Fruit fly (Drosophila melanogaster) whole organism, prepupa: Measurements from ENCODE around the gene Oatp33Ea.

Experiments
- Blimp-1 ChIP-seq: fragments of 200-800 bp; sonication (Bioruptor generic); optimal IDR thresholded peaks from 3 replicates; lab custom pipeline; 2017; ENCODE audit warnings: missing biosample characterization, missing genetic modification characterization, mild to moderate bottlenecking, moderate library complexity, missing genetic modification reagents
- CG10631 ChIP-seq: fragments of 200-800 bp; sonication (Bioruptor generic); optimal IDR thresholded peaks from 2 replicates; lab custom pipeline; 2016; ENCODE audit warnings: missing biosample characterization, missing genetic modification characterization
- CG11294 ChIP-seq: fragments of 200-800 bp; sonication (Bioruptor generic); IDR thresholded peaks from 2 replicates; pipeline ENCODE4 v1.3.6; 2022; ENCODE audit warnings: missing biosample characterization, missing genetic modification characterization
- CG11762 ChIP-seq: fragments of 200-800 bp; sonication (Bioruptor generic); optimal IDR thresholded peaks from 3 replicates; lab custom pipeline; 2016; ENCODE audit warnings: missing biosample characterization, missing genetic modification characterization; ENCODE audit not compliant: insufficient read depth
- CG15336 ChIP-seq: fragments of 200-800 bp; sonication (Bioruptor generic); IDR thresholded peaks from 2 replicates; pipeline ENCODE4 v1.3.6; 2022; ENCODE audit warnings: missing biosample characterization, missing genetic modification characterization
- CG16779 ChIP-seq: fragments of 200-800 bp; sonication (Bioruptor generic); optimal IDR thresholded peaks from 3 replicates; lab custom pipeline; 2017; ENCODE audit warnings: missing biosample characterization, mild to moderate bottlenecking, missing genetic modification characterization
- CG3032 ChIP-seq: fragments of 200-800 bp; optimal IDR thresholded peaks from 2 replicates; lab custom pipeline; 2019; ENCODE audit warnings: missing biosample characterization, mild to moderate bottlenecking, missing genetic modification characterization, moderate library complexity
- CG34406 ChIP-seq: fragments of 200-800 bp; sonication (Bioruptor generic); optimal IDR thresholded peaks from 3 replicates; lab custom pipeline; 2016; ENCODE audit warnings: missing biosample characterization, missing genetic modification characterization
- CG3919 ChIP-seq: fragments of 200-800 bp; sonication (Bioruptor generic); optimal IDR thresholded peaks from 3 replicates; lab custom pipeline; 2016; ENCODE audit warnings: missing biosample characterization, missing genetic modification characterization
- CG4318 ChIP-seq: fragments of 200-800 bp; sonication (Bioruptor generic); optimal IDR thresholded peaks from 3 replicates; lab custom pipeline; 2017; ENCODE audit warnings: missing biosample characterization, mild to moderate bottlenecking, missing genetic modification characterization
- CG6792 ChIP-seq: fragments of 200-800 bp; sonication (Bioruptor generic); optimal IDR thresholded peaks from 3 replicates; lab custom pipeline; 2016; ENCODE audit warnings: missing biosample characterization, missing genetic modification characterization
- CG6808 ChIP-seq: fragments of 200-800 bp; sonication (Bioruptor generic); optimal IDR thresholded peaks from 3 replicates; lab custom pipeline; 2017; ENCODE audit warnings: missing biosample characterization, missing genetic modification characterization, mild to moderate bottlenecking, moderate library complexity, missing genetic modification reagents
- CG6854 ChIP-seq: fragments of 200-800 bp; sonication (Bioruptor generic); optimal IDR thresholded peaks from 2 replicates; lab custom pipeline; 2017; ENCODE audit warnings: missing biosample characterization, mild to moderate bottlenecking, missing genetic modification characterization
- CG7368 ChIP-seq: fragments of 200-800 bp; sonication (Bioruptor generic); optimal IDR thresholded peaks from 3 replicates; lab custom pipeline; 2016; ENCODE audit warnings: missing biosample characterization, missing genetic modification characterization
- CG8119 ChIP-seq: fragments of 200-800 bp; sonication (Bioruptor generic); IDR thresholded peaks from 3 replicates; pipeline ENCODE4 v1.3.6; 2022; ENCODE audit warnings: missing biosample characterization, missing genetic modification characterization
- CG8319 ChIP-seq: fragments of 200-800 bp; sonication (Bioruptor generic); optimal IDR thresholded peaks from 3 replicates; lab custom pipeline; 2016; ENCODE audit warnings: missing biosample characterization, missing genetic modification characterization
- CG8632 ChIP-seq: fragments of 200-800 bp; sonication (Bioruptor generic); optimal IDR thresholded peaks from 3 replicates; lab custom pipeline; 2016; ENCODE audit warnings: missing biosample characterization, missing genetic modification characterization
- CG9139 ChIP-seq: fragments of 200-800 bp; sonication (Bioruptor generic); optimal IDR thresholded peaks from 3 replicates; lab custom pipeline; 2017; ENCODE audit warnings: missing biosample characterization, mild to moderate bottlenecking, missing genetic modification characterization
- Eip78C ChIP-seq: fragments of 200-800 bp; sonication (Bioruptor generic); peaks from one replicate; lab custom pipeline; 2016; ENCODE audit warnings: missing biosample characterization, missing genetic modification characterization
- Ets21C ChIP-seq: fragments of 200-800 bp; sonication (Bioruptor generic); optimal IDR thresholded peaks from 3 replicates; lab custom pipeline; 2016; ENCODE audit warnings: missing biosample characterization, missing genetic modification characterization
- Gug ChIP-seq: fragments of 200-800 bp; sonication (Bioruptor generic); IDR thresholded peaks from 2 replicates; pipeline ENCODE4 v1.3.6; 2022; ENCODE audit warnings: missing biosample characterization, missing genetic modification characterization
- Hr4 ChIP-seq: fragments of 200-800 bp; sonication (Bioruptor generic); optimal IDR thresholded peaks from 3 replicates; lab custom pipeline; 2016; ENCODE audit warnings: missing biosample characterization, missing genetic modification characterization
- Met ChIP-seq: fragments of 200-800 bp; sonication (Bioruptor generic); optimal IDR thresholded peaks from 3 replicates; lab custom pipeline; 2016; ENCODE audit warnings: missing biosample characterization, missing genetic modification characterization
- Smox ChIP-seq: fragments of 200-800 bp; sonication (Bioruptor generic); optimal IDR thresholded peaks from 3 replicates; lab custom pipeline; 2016; ENCODE audit warnings: missing biosample characterization, missing genetic modification characterization
- Sox102F ChIP-seq: fragments of 200-800 bp; sonication (Bioruptor generic); optimal IDR thresholded peaks from 2 replicates; lab custom pipeline; 2016; ENCODE audit warnings: missing biosample characterization, mild to moderate bottlenecking, missing genetic modification characterization
- Sox15 ChIP-seq: fragments of 200-800 bp; sonication (Bioruptor generic); optimal IDR thresholded peaks from 3 replicates; lab custom pipeline; 2016; ENCODE audit warnings: missing biosample characterization, missing genetic modification characterization
- achi ChIP-seq: fragments of 200-800 bp; sonication (Bioruptor generic); optimal IDR thresholded peaks from 3 replicates; lab custom pipeline; 2016; ENCODE audit warnings: missing biosample characterization, missing genetic modification characterization
- acj6 ChIP-seq: fragments of 200-800 bp; sonication (Bioruptor generic); optimal IDR thresholded peaks from 3 replicates; lab custom pipeline; 2016; ENCODE audit warnings: missing biosample characterization, missing genetic modification characterization
- cyc ChIP-seq: fragments of 200-800 bp; sonication (Bioruptor generic); optimal IDR thresholded peaks from 3 replicates; lab custom pipeline; 2016; ENCODE audit warnings: missing biosample characterization, missing genetic modification characterization
- eg ChIP-seq: fragments of 200-800 bp; sonication (Bioruptor generic); IDR thresholded peaks from 3 replicates; pipeline ENCODE4 v1.3.6; 2022; ENCODE audit warnings: missing biosample characterization, missing genetic modification characterization
- esn ChIP-seq: fragments of 200-800 bp; sonication (Bioruptor generic); optimal IDR thresholded peaks from 2 replicates; lab custom pipeline; 2016; ENCODE audit warnings: missing biosample characterization, mild to moderate bottlenecking, missing genetic modification characterization, moderate library complexity
- fkh ChIP-seq: fragments of 200-800 bp; sonication (Bioruptor generic); optimal IDR thresholded peaks from 3 replicates; lab custom pipeline; 2017; ENCODE audit warnings: missing biosample characterization, mild to moderate bottlenecking, missing genetic modification characterization, moderate library complexity
- net ChIP-seq: fragments of 200-800 bp; sonication (Bioruptor generic); optimal IDR thresholded peaks from 3 replicates; lab custom pipeline; 2016; ENCODE audit warnings: missing biosample characterization, missing genetic modification characterization
- pdm3 ChIP-seq: fragments of 200-800 bp; sonication (Bioruptor generic); optimal IDR thresholded peaks from 3 replicates; lab custom pipeline; 2016; ENCODE audit warnings: missing biosample characterization, missing genetic modification characterization
- spab ChIP-seq: fragments of 200-800 bp; sonication (Bioruptor generic); optimal IDR thresholded peaks from 2 replicates; lab custom pipeline; 2017; ENCODE audit warnings: missing biosample characterization, mild to moderate bottlenecking, missing genetic modification characterization, missing genetic modification reagents
- ss ChIP-seq, 2 experiments: fragments of 200-800 bp; sonication (Bioruptor generic); optimal IDR thresholded peaks; 2 replicates in 1 of 2; 3 replicates in 1 of 2; lab custom pipeline; 2017 to 2018; ENCODE audit warnings: mild to moderate bottlenecking in 2 of 2, missing biosample characterization in 2 of 2, missing genetic modification characterization in 2 of 2, moderate library complexity in 1 of 2
- svp ChIP-seq: fragments of 200-800 bp; sonication (Bioruptor generic); peaks from one replicate; lab custom pipeline; 2016; ENCODE audit warnings: missing biosample characterization, missing genetic modification characterization
- topi ChIP-seq: fragments of 200-800 bp; sonication (Bioruptor generic); optimal IDR thresholded peaks from 3 replicates; lab custom pipeline; 2016; ENCODE audit warnings: missing biosample characterization, missing genetic modification characterization

The Oatp33Ea gene

DNA sequence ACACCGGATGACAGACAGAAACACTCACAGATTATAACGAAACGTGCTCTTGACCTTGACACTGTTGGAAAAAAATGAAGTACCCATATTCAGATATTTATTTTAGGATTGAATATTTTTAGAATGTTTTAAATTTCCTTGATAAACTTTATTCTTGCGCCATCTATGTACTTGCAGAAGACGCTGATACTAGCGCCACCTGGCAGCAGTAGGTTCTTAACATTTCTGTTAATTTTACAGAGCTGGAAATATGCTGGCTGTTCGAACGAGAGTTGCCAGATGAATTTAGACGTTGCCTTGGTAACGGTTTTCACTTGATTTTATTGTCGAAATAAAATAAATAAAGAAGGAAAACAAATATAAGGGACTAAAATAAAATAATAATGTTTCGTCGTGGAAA is 21.2 kb downstream of the Oatp33Ea start, which contains the start of gene Fam92 (continued):
- TF ChIP-seq CG6854 (no peak), topi (GFP tag; lab: Kevin White, UChicago) (peak; percentile 48), CG9139 (no peak), CG11294 (no peak)

DNA sequence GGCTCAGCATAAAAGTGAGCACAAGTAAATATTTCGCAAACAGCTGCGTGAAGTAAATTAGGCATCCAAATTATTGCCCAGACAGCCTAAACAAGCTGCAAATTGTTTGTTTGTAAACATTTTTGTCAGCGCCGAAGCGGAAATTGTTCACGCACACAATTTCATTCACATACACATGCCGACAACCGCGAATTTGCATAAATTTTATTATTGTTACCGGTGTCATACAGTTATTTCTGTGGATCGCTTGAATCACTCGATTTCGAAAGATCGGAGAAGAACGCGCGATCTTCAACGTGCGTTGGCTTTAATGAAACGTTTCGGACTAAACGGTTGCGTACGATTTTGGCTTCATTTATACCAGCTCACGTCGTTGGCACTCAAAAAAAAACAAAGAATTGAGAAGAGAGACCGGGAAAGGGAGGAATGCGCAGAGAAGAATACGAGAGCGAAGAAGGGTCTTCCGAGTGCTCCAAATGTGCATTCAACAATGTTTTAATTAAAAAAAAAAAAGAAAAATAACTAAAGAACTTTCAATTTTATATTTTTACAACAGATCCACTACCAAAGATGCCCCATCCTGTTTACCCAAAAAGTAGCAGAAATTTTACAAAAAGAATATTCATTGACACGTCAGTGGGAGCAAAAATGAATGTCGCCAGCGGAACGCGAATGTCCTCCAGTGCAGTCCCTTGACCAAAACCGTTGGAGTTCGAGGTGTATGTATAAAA is 22.5 kb downstream of the Oatp33Ea start, which contains the start of gene vir-1:
TSS of gene vir-1 (minus strand) at position 334 of the 731 bp plus-strand sequence.
- TF ChIP-seq Eip78C (GFP tag; lab: Kevin White, UChicago) = peak; percentile 61
- TF ChIP-seq CG34406 = no peak
- TF ChIP-seq cyc = no peak
- TF ChIP-seq fkh = peak; percentile 6
- TF ChIP-seq achi (GFP tag; lab: Kevin White, UChicago) = no peak
- TF ChIP-seq esn (GFP tag; lab: Kevin White, UChicago) = peak; percentile 25
- peak; percentile 33 for TF ChIP-seq topi (GFP tag; lab: Kevin White, UChicago)
- TF ChIP-seq Blimp-1 (GFP tag; lab: Kevin White, UChicago) = peak; percentile 52
- peak in 1 of 2 experiments; percentile 15 for TF ChIP-seq ss (GFP tag; optimal IDR thresholded peaks at IDR 0.05; lab: Kevin White, UChicago)
- TF ChIP-seq CG8632 (GFP tag; lab: Kevin White, UChicago) = peak; percentile 8
- TF ChIP-seq Sox102F (GFP tag; lab: Kevin White, UChicago) = peak; percentile 15
- no peak for TF ChIP-seq CG7368 (GFP tag; lab: Kevin White, UChicago)
- TF ChIP-seq CG6808 = peak; percentile 8
- peak; percentile 32 for TF ChIP-seq Met (GFP tag; lab: Kevin White, UChicago)

DNA sequence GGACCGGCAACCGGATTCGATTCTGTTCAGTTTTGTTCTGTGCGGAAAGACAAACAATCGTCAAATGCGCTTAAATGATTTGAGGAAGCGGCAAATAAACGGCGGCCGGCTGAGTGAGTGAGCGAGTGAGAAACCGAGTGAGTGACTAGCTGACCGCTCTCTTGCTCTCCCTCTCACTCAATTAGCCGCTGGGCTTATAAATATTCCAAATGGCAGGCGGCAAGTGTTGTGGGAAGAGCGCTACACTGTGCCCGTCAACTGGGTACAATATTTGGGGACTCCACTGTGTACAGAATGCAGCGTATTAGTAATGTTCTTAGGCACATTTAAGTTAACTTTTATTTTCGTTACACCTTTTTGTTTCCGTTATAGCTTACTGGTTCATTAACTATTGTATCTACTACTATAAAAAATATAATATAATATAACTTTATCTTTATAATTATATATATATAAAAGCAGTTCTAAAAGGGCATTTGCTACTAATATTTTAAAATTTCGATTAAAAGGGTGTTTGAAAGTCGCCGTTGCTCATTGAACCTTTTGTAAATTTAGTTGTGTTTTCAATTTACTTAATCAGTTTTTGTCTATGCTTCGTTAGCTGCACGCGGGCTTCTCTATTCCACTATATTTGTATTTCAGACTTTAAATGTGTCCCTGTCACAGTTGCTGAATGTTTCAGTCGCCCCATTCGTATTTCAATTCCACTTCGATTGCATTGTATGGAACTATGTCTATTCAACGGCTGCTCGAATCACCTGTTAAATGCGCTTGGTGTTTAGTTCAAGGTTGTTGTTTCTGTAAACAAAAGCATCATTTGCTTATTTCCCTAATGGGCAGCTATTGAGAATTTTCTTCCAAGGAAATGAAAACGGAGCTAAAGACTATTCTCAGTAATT is 23.7 kb downstream of the Oatp33Ea start:
- no peak for TF ChIP-seq fkh
- TF ChIP-seq CG8119 (GFP tag; lab: Robert Waterston, UW) = peak; percentile 26; the same call in 1 of the 3 replicates
- TF ChIP-seq Eip78C (GFP tag; lab: Kevin White, UChicago) = peak; percentile 30
- peak; percentile 44; the same call in 1 of the 2 replicates for TF ChIP-seq CG15336

- TF ChIP-seq net = no peak
- TF ChIP-seq svp = peak; percentile 91
Measured at dm6 chr2L:12421188-12421587, 24.5 kb downstream of the Oatp33Ea start.

DNA sequence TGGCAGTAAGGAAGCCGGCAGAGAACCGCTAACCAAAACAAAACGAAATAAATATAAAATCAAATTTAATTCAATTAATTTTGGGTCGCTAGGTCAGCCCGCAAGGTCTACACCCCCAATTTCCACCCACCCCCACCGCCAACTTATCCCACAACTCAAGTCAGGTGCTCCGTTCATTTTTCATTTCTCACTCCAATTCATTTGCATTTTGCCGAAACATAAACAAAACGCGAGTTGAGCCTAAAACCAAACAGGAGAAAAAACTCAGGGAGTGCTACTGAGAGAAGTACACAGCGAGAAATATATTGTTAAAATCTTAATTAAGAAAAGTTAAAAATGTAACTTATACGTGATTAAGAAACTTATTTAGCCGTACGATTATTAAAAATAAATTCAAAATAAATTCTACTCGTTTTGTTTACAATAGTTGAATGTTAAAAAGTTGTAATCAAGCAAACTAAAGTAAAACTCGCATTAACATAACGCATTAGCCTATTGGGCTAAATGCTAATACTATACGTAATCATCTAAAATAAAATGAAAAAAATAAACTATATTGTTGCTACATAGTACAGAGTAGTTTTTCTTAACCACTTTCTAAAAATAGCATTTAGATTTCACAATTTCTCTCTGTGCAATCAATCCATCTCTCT is 30.1 kb downstream of the Oatp33Ea start:
- TF ChIP-seq CG6854 (no peak), esn (GFP tag; lab: Kevin White, UChicago) (peak; percentile 56), CG3032 (tag; lab: Kevin White, UChicago) (no peak), Sox15 (GFP tag; lab: Kevin White, UChicago) (no peak), Smox (GFP tag; lab: Kevin White, UChicago) (peak; percentile 44), CG3919 (GFP tag; lab: Kevin White, UChicago) (no peak), net (no peak), CG4318 (no peak), CG34406 (peak; percentile 17), CG7368 (GFP tag; lab: Kevin White, UChicago) (no peak), Eip78C (GFP tag; lab: Kevin White, UChicago) (peak; percentile 74), fkh (no peak), Blimp-1 (GFP tag; lab: Kevin White, UChicago) (no peak), CG11294 (no peak), spab (no peak), Hr4 (no peak), eg (GFP tag; lab: Robert Waterston, UW) (0 out of 3 replicates have a peak, but pooled peaks have one; percentile 5), CG6792 (no peak), cyc (peak; percentile 30), ss (GFP tag; optimal IDR thresholded peaks at IDR 0.05; lab: Kevin White, UChicago) (no peak), CG9139 (no peak), Gug (GFP tag; lab: Robert Waterston, UW) (no peak), CG16779 (tag; lab: Kevin White, UChicago) (no peak), CG10631 (no peak), pdm3 (GFP tag; lab: Kevin White, UChicago) (peak; percentile 16), Ets21C (GFP tag; lab: Kevin White, UChicago) (peak; percentile 1), CG11762 (GFP tag; lab: Kevin White, UChicago) (no peak), CG8319 (GFP tag; lab: Kevin White, UChicago) (no peak), acj6 (GFP tag; lab: Kevin White, UChicago) (peak; percentile 11)
